Fruit fly (Drosophila melanogaster) Kc167 (cell line): ENCODE results near the gene CG43218.

ENCODE experiments used
- Myc ChIP-seq: fragments of >200 bp; optimal IDR thresholded peaks from 2 replicates; lab custom pipeline; 2017; ENCODE audit warnings: missing external identifiers
- h ChIP-seq: fragments of >200 bp; optimal IDR thresholded peaks from 3 replicates; lab custom pipeline; 2018; ENCODE audit warnings: missing external identifiers
- psq ChIP-seq: fragments of >200 bp; optimal IDR thresholded peaks from 2 replicates; lab custom pipeline; 2017; ENCODE audit warnings: missing external identifiers
- ttk ChIP-seq: sonication (Bioruptor generic); optimal IDR thresholded peaks from 2 replicates; lab custom pipeline; 2017; ENCODE audit warnings: missing external identifiers

DNA sequence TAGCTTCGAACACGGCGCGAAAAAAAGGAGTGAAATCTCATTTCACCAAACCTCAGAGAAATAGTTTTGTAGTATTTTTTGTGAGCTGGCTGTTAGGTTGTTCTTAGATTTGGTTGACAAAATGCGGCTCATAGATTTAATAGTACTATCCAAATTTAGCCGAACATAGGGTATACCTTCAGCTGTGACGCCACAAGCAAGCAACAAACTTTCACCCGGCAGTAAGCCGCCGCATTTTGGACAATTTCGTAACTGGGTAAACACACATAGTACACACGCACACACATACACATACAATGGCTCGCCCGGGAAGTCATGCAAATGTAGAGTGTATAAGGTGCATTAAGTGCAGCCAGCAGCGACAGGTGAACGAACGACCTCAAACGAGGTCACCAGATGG is 1.4 kb downstream of the CG43218 start:
- TF ChIP-seq ttk (lab: Kevin White, UChicago) = no peak
- TF ChIP-seq psq (lab: Kevin White, UChicago) = no peak
- no peak for TF ChIP-seq h
- TF ChIP-seq Myc (lab: Kevin White, UChicago) = no peak
